Worm (Caenorhabditis elegans) whole organism, L4 larva: ENCODE data around the gene dct-6.

Source experiments
- F26F4.8 ChIP-seq: fragments of 200-800 bp; sonication (Bioruptor generic); conservative IDR thresholded peaks from 2 replicates; pipeline ENCODE4 v1.3.6; 2022; ENCODE audit warnings: missing genetic modification characterization, missing compliant biosample characterization
- F44E2.7 ChIP-seq: fragments of 200-800 bp; sonication (Bioruptor generic); IDR thresholded peaks from 2 replicates; pipeline ENCODE4 v2.1.2; 2022; ENCODE audit warnings: missing genetic modification characterization, missing compliant biosample characterization
- F49E8.2 ChIP-seq: sonication (generic microtip); optimal IDR thresholded peaks from 2 replicates; lab custom pipeline; 2016; ENCODE audit warnings: missing compliant biosample characterization, mild to moderate bottlenecking, missing genetic modification characterization, borderline replicate concordance
- R02D3.7 ChIP-seq: fragments of 150-350 bp; sonication (generic microtip); optimal IDR thresholded peaks from 3 replicates; lab custom pipeline; 2014; ENCODE audit warnings: missing biosample characterization, missing genetic modification characterization
- Y48G9A.11 ChIP-seq: fragments of 200-800 bp; sonication (Bioruptor generic); IDR thresholded peaks from 2 replicates; pipeline ENCODE4 v1.3.6; 2022; ENCODE audit warnings: missing genetic modification reagents, missing genetic modification characterization, missing compliant biosample characterization
- Y5F2A.4 ChIP-seq: fragments of 200-800 bp; sonication (Bioruptor generic); optimal IDR thresholded peaks from 2 replicates; lab custom pipeline; 2018; ENCODE audit warnings: mild to moderate bottlenecking, missing genetic modification characterization, missing compliant biosample characterization
- ZK546.5 ChIP-seq, 2 experiments: sonication (generic microtip); optimal IDR thresholded peaks; 2 replicates each; lab custom pipeline; 2017; ENCODE audit warnings: missing biosample characterization in 2 of 2, missing genetic modification characterization in 2 of 2
- aly-2 ChIP-seq: sonication (generic microtip); optimal IDR thresholded peaks from 2 replicates; lab custom pipeline; 2018; ENCODE audit warnings: missing biosample characterization, missing genetic modification characterization
- ama-1 ChIP-seq: fragments of 150-350 bp; optimal IDR thresholded peaks from 2 replicates; lab custom pipeline; 2014; ENCODE audit warnings: inconsistent platforms, mixed read lengths
- attf-4 ChIP-seq: sonication (generic microtip); optimal IDR thresholded peaks from 3 replicates; lab custom pipeline; 2017; ENCODE audit warnings: missing biosample characterization, missing genetic modification characterization
- ceh-28 ChIP-seq: fragments of 150-350 bp; optimal IDR thresholded peaks from 2 replicates; lab custom pipeline; 2014; ENCODE audit warnings: missing biosample characterization, missing genetic modification reagents, missing genetic modification characterization
- ceh-62 ChIP-seq: sonication (generic microtip); optimal IDR thresholded peaks from 2 replicates; lab custom pipeline; 2017; ENCODE audit warnings: missing biosample characterization, missing genetic modification characterization
- ceh-82 ChIP-seq: sonication (generic microtip); optimal IDR thresholded peaks from 2 replicates; lab custom pipeline; 2017; ENCODE audit warnings: missing biosample characterization, missing genetic modification characterization
- ctbp-1 ChIP-seq: fragments of 200-800 bp; sonication (Bioruptor generic); IDR thresholded peaks from 2 replicates; pipeline ENCODE4 v1.3.6; 2022; ENCODE audit warnings: missing genetic modification reagents, missing genetic modification characterization, missing compliant biosample characterization
- daf-12 ChIP-seq: fragments of 150-350 bp; optimal IDR thresholded peaks from 2 replicates; lab custom pipeline; 2014; ENCODE audit warnings: missing biosample characterization, missing genetic modification reagents, missing genetic modification characterization
- dve-1 ChIP-seq: sonication (generic microtip); optimal IDR thresholded peaks from 2 replicates; lab custom pipeline; 2017; ENCODE audit warnings: antibody characterized with exemption, mild to moderate bottlenecking, missing genetic modification characterization, missing compliant biosample characterization; ENCODE audit not compliant: insufficient read depth
- egl-27 ChIP-seq: sonication (generic microtip); optimal IDR thresholded peaks from 3 replicates; lab custom pipeline; 2017; ENCODE audit warnings: missing biosample characterization, missing genetic modification reagents, missing genetic modification characterization
- egl-43 ChIP-seq: fragments of 200-800 bp; sonication (Bioruptor generic); IDR thresholded peaks from 2 replicates; pipeline ENCODE4 v1.3.6; 2022; ENCODE audit warnings: missing genetic modification reagents, missing genetic modification characterization, missing compliant biosample characterization
- fkh-10 ChIP-seq: fragments of 150-350 bp; optimal IDR thresholded peaks from 2 replicates; lab custom pipeline; 2014; ENCODE audit warnings: missing biosample characterization, missing genetic modification reagents, missing genetic modification characterization
- fos-1 ChIP-seq: fragments of 150-350 bp; optimal IDR thresholded peaks from 2 replicates; lab custom pipeline; 2014; ENCODE audit warnings: missing biosample characterization, missing genetic modification characterization
- gei-8 ChIP-seq: fragments of 200-800 bp; sonication (Bioruptor generic); optimal IDR thresholded peaks from 2 replicates; lab custom pipeline; 2018; ENCODE audit warnings: mild to moderate bottlenecking, missing genetic modification characterization, missing compliant biosample characterization
- hif-1 ChIP-seq, 2 experiments: sonication (generic microtip); optimal IDR thresholded peaks; 2 replicates each; lab custom pipeline; 2016 to 2017; ENCODE audit warnings: missing compliant biosample characterization in 2 of 2, missing genetic modification characterization in 2 of 2, missing genetic modification reagents in 2 of 2, missing genotype in 2 of 2, mild to moderate bottlenecking in 1 of 2
- hmg-1.1 ChIP-seq: fragments of 200-800 bp; sonication (Bioruptor generic); IDR thresholded peaks from 2 replicates; pipeline ENCODE4 v1.3.6; 2022; ENCODE audit warnings: missing genetic modification reagents, missing genetic modification characterization, missing compliant biosample characterization
- lin-29 ChIP-seq: fragments of 200-800 bp; sonication (Bioruptor generic); IDR thresholded peaks from 2 replicates; pipeline ENCODE4 v1.3.6; 2022; ENCODE audit warnings: missing genetic modification reagents, missing genetic modification characterization, missing compliant biosample characterization
- madf-5 ChIP-seq, 2 experiments: fragments of 200-800 bp; sonication (Bioruptor generic); IDR thresholded peaks; 2 replicates each; pipeline ENCODE4 v1.3.6; 2022; ENCODE audit warnings: missing compliant biosample characterization in 2 of 2, missing genetic modification characterization in 2 of 2
- mes-2 ChIP-seq: sonication (generic microtip); optimal IDR thresholded peaks from 2 replicates; lab custom pipeline; 2016; ENCODE audit warnings: missing genotype, mild to moderate bottlenecking, missing genetic modification characterization, missing compliant biosample characterization; ENCODE audit not compliant: poor library complexity, severe bottlenecking
- mxl-2 ChIP-seq: fragments of 200-800 bp; sonication (Bioruptor generic); conservative IDR thresholded peaks from 2 replicates; pipeline ENCODE4 v1.3.6; 2022; ENCODE audit warnings: missing genetic modification reagents, missing genetic modification characterization, missing compliant biosample characterization
- nhr-10 ChIP-seq: fragments of 150-350 bp; optimal IDR thresholded peaks from 2 replicates; lab custom pipeline; 2014; ENCODE audit warnings: missing biosample characterization, missing genetic modification characterization
- nhr-102 ChIP-seq: sonication (generic microtip); optimal IDR thresholded peaks from 2 replicates; lab custom pipeline; 2016; ENCODE audit warnings: mild to moderate bottlenecking, missing genetic modification characterization, moderate library complexity, missing compliant biosample characterization
- nhr-237 ChIP-seq: sonication (generic microtip); optimal IDR thresholded peaks from 2 replicates; lab custom pipeline; 2017; ENCODE audit warnings: missing biosample characterization, missing genetic modification characterization
- nhr-42 ChIP-seq: fragments of 200-800 bp; sonication (Bioruptor generic); IDR thresholded peaks from 2 replicates; pipeline ENCODE4 v1.3.6; 2022; ENCODE audit warnings: missing genetic modification characterization, missing compliant biosample characterization
- nhr-6 ChIP-seq: fragments of 150-350 bp; optimal IDR thresholded peaks from 2 replicates; lab custom pipeline; 2014; ENCODE audit warnings: missing biosample characterization, missing genetic modification characterization
- pha-4 ChIP-seq, 2 experiments: fragments of 150-350 bp in 1 of 2; fragments of 200-800 bp in 1 of 2; sonication (Bioruptor generic) in 1 of 2; IDR thresholded peaks in 1 of 2; optimal IDR thresholded peaks in 1 of 2; 2 replicates each; pipeline versions ENCODE4 v1.3.6 to Lab custom; 2014 to 2022; ENCODE audit warnings: missing genetic modification characterization in 2 of 2, missing genetic modification reagents in 2 of 2, missing biosample characterization in 1 of 2, missing compliant biosample characterization in 1 of 2
- php-3 ChIP-seq: fragments of 200-800 bp; sonication (Bioruptor generic); IDR thresholded peaks from 2 replicates; pipeline ENCODE4 v1.3.6; 2022; ENCODE audit warnings: missing genetic modification reagents, missing genetic modification characterization, missing compliant biosample characterization
- rbr-2 ChIP-seq: sonication (generic microtip); optimal IDR thresholded peaks from 2 replicates; lab custom pipeline; 2016; ENCODE audit warnings: missing genotype, missing genetic modification characterization, missing compliant biosample characterization
- sdz-12 ChIP-seq: fragments of 200-800 bp; sonication (Bioruptor generic); optimal IDR thresholded peaks from 2 replicates; lab custom pipeline; 2018; ENCODE audit warnings: mild to moderate bottlenecking, missing genetic modification characterization, missing compliant biosample characterization
- set-16 ChIP-seq: fragments of 200-800 bp; sonication (Bioruptor generic); IDR thresholded peaks from 2 replicates; pipeline ENCODE4 v1.3.6; 2022; ENCODE audit warnings: missing genetic modification reagents, missing genetic modification characterization, missing compliant biosample characterization
- spr-1 ChIP-seq: sonication (generic microtip); optimal IDR thresholded peaks from 2 replicates; lab custom pipeline; 2016; ENCODE audit warnings: mild to moderate bottlenecking, missing genetic modification characterization, missing compliant biosample characterization
- spr-3 ChIP-seq: fragments of 200-800 bp; sonication (Bioruptor generic); optimal IDR thresholded peaks from 2 replicates; lab custom pipeline; 2018; ENCODE audit warnings: mild to moderate bottlenecking, missing genetic modification characterization, missing compliant biosample characterization
- unc-62 ChIP-seq, 3 experiments: fragments of 150-350 bp in 1 of 3; sonication (generic microtip); optimal IDR thresholded peaks in 2 of 3; peaks in 1 of 3; 1 replicate in 1 of 3; 2 replicates in 2 of 3; lab custom pipeline; 2014 to 2017; ENCODE audit warnings: missing biosample characterization in 3 of 3, missing genetic modification characterization in 3 of 3, missing genetic modification reagents in 3 of 3, missing genotype in 1 of 3
- vab-7 ChIP-seq: fragments of 200-800 bp; sonication (Bioruptor generic); IDR thresholded peaks from 2 replicates; pipeline ENCODE4 v1.3.6; 2022; ENCODE audit warnings: missing genetic modification reagents, missing genetic modification characterization, missing compliant biosample characterization
- zag-1 ChIP-seq: fragments of 150-350 bp; optimal IDR thresholded peaks from 2 replicates; lab custom pipeline; 2014; ENCODE audit warnings: missing biosample characterization, missing genetic modification characterization
- zfp-3 ChIP-seq: fragments of 200-800 bp; sonication (Bioruptor generic); conservative IDR thresholded peaks from 2 replicates; pipeline ENCODE4 v1.3.6; 2022; ENCODE audit warnings: missing genetic modification reagents, missing genetic modification characterization, missing compliant biosample characterization
- zip-11 ChIP-seq: fragments of 200-800 bp; sonication (Bioruptor generic); IDR thresholded peaks from 2 replicates; pipeline ENCODE4 v1.3.6; 2022; ENCODE audit warnings: missing genetic modification characterization, missing compliant biosample characterization

The dct-6 gene

ce11 chrIII:5940525-5940974 is 25.7 kb upstream of the dct-6 start (continued):
- peak in 1 of 2 experiments; percentile 62 for TF ChIP-seq hif-1 (tag; optimal IDR thresholded peaks at IDR 0.05; lab: Kevin White, UChicago)

- TF ChIP-seq attf-4 (tag; lab: Kevin White, UChicago) = no peak
- 0 out of 2 replicates have a peak, but pooled peaks have one; percentile 13 for TF ChIP-seq hmg-1.1
- no peak for TF ChIP-seq spr-3 (GFP tag; lab: Kevin White, UChicago)
- no peak for TF ChIP-seq vab-7
- peak; percentile 5; the same call in 1 of the 2 replicates for TF ChIP-seq pha-4 (GFP tag; IDR thresholded peaks at IDR 0.05; lab: Robert Waterston, UW)
- TF ChIP-seq pha-4 (tag; optimal IDR thresholded peaks at IDR 0.05; lab: Kevin White, UChicago) = no peak
- 0 out of 2 replicates have a peak, but pooled peaks have one; percentile 10 for TF ChIP-seq set-16 (GFP tag; lab: Robert Waterston, UW)
- TF ChIP-seq spr-1 (tag; lab: Kevin White, UChicago) = no peak
- TF ChIP-seq F44E2.7 (GFP tag; lab: Robert Waterston, UW) = no peak
- TF ChIP-seq ctbp-1 (GFP tag; lab: Robert Waterston, UW) = 0 out of 2 replicates have a peak, but pooled peaks have one; percentile 6
- no peak for TF ChIP-seq ceh-82 (tag; lab: Kevin White, UChicago)
- no peak for TF ChIP-seq daf-12 (tag; lab: Kevin White, UChicago)
- no peak for TF ChIP-seq nhr-237 (tag; lab: Kevin White, UChicago)
- no peak; the same call in 1 of the 2 replicates for TF ChIP-seq nhr-42 (GFP tag; lab: Robert Waterston, UW)
- peak; percentile 52; the same call in 1 of the 2 replicates for TF ChIP-seq egl-43 (GFP tag; lab: Robert Waterston, UW)
- no peak for TF ChIP-seq F49E8.2
- TF ChIP-seq lin-29 = no peak
- TF ChIP-seq zfp-3 (GFP tag; lab: Robert Waterston, UW) = no peak
Observed at ce11 chrIII:5942104-5942503, 24.1 kb upstream of the dct-6 start.

ce11 chrIII:5943368-5944180 is 22.6 kb upstream of the dct-6 start:
- no peak for TF ChIP-seq ceh-28
- TF ChIP-seq zag-1 (tag; lab: Kevin White, UChicago) = no peak
- TF ChIP-seq Y5F2A.4 (GFP tag; lab: Kevin White, UChicago) = peak; percentile 39
- TF ChIP-seq nhr-102 (tag; lab: Kevin White, UChicago) = peak; percentile 91
- no peak for TF ChIP-seq R02D3.7
- TF ChIP-seq php-3 (GFP tag; lab: Robert Waterston, UW) = 0 out of 2 replicates have a peak, but pooled peaks have one; percentile 42
- TF ChIP-seq hif-1 (tag; optimal IDR thresholded peaks at IDR 0.05; lab: Kevin White, UChicago) = peak in 1 of 2 experiments; percentile 2
- TF ChIP-seq ZK546.5 (tag; optimal IDR thresholded peaks at IDR 0.05; lab: Kevin White, UChicago) = no peak
- no peak for TF ChIP-seq sdz-12 (GFP tag; lab: Kevin White, UChicago)
- TF ChIP-seq F26F4.8 (GFP tag; lab: Robert Waterston, UW) = no peak
- TF ChIP-seq ceh-62 (tag; lab: Kevin White, UChicago) = no peak
- TF ChIP-seq unc-62 (GFP tag; optimal IDR thresholded peaks at IDR 0.05 in 1 of 2; lab: Kevin White, UChicago) = peak in 1 of 2 experiments; percentile 90
- TF ChIP-seq unc-62 (tag; optimal IDR thresholded peaks at IDR 0.05; lab: Kevin White, UChicago) = no peak
- TF ChIP-seq egl-27 (tag; lab: Kevin White, UChicago) = no peak
- TF ChIP-seq rbr-2 = peak; percentile 44
- TF ChIP-seq ama-1 (lab: Kevin White, UChicago) = peak; percentile 96
- no peak for TF ChIP-seq nhr-6 (tag; lab: Kevin White, UChicago)
- peak; percentile 67 for TF ChIP-seq nhr-42 (GFP tag; lab: Robert Waterston, UW)
- TF ChIP-seq fos-1 (tag; lab: Kevin White, UChicago) = no peak
- peak; percentile 48; the same call in 1 of the 2 replicates for TF ChIP-seq pha-4 (GFP tag; IDR thresholded peaks at IDR 0.05; lab: Robert Waterston, UW)
- TF ChIP-seq pha-4 (tag; optimal IDR thresholded peaks at IDR 0.05; lab: Kevin White, UChicago) = peak; percentile 31
- TF ChIP-seq nhr-10 (tag; lab: Kevin White, UChicago) = peak; percentile 79
- peak; percentile 55 for TF ChIP-seq aly-2 (tag; lab: Kevin White, UChicago)
- peak; percentile 25 for TF ChIP-seq gei-8
- TF ChIP-seq zip-11 (GFP tag; lab: Robert Waterston, UW) = no peak
- peak; percentile 25 for TF ChIP-seq Y48G9A.11 (GFP tag; lab: Robert Waterston, UW)
- peak; percentile 64 for TF ChIP-seq mes-2
- no peak; a peak in 1 of 4 replicates for TF ChIP-seq madf-5 (GFP tag; IDR thresholded peaks at IDR 0.05; lab: Robert Waterston, UW)
- TF ChIP-seq fkh-10 = no peak
- TF ChIP-seq dve-1 = peak; percentile 82
- no peak for TF ChIP-seq mxl-2 (GFP tag; lab: Robert Waterston, UW)
